Worm (Caenorhabditis elegans): ENCODE results near the gene F38H4.4.
A peak's percentile ranks its signal among the peaks of the same experiment; 100 is the strongest.

Gene F38H4.4

DNA sequence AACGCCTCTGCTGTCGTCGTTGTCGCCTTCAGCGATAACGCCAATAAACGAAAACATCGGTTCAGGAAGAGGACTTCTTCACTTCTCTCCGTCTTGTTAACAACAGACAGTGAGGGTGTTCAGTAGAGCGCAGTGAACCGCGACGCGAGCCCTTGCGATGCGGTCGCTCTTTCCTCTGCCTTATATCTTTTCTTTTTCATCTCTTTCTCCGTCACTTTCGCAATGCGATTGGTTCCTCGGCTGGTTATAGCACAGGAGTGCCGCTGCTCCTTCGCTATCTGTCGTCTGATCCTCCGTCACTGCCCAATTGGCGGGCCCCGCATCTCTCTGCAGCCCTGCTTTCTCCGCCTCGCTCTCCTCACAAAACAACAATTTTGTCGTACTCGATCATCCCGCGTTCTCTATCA is 9.1 kb downstream of the F38H4.4 start (continued):
- TF ChIP-seq ceh-45 (GFP tag; IDR thresholded peaks at IDR 0.05) = no peak
- TF ChIP-seq fkh-6 (tag; optimal IDR thresholded peaks at IDR 0.05) = no peak
- no peak for TF ChIP-seq nhr-232 (tag; optimal IDR thresholded peaks at IDR 0.05)
- no peak for TF ChIP-seq lim-6 (tag; optimal IDR thresholded peaks at IDR 0.05)
- peak; percentile 15 for TF ChIP-seq syd-9 (tag; optimal IDR thresholded peaks at IDR 0.05)
- TF ChIP-seq unc-86 (tag; optimal IDR thresholded peaks at IDR 0.05) = no peak
- TF ChIP-seq ceh-19 (GFP tag; optimal IDR thresholded peaks at IDR 0.05) = peak; percentile 3
- TF ChIP-seq ceh-6 (GFP tag; optimal IDR thresholded peaks at IDR 0.05) = no peak
- TF ChIP-seq hlh-30 (tag; optimal IDR thresholded peaks at IDR 0.05; ENCODE audit: insufficient read depth) = no peak
- TF ChIP-seq K09A11.1 (tag; optimal IDR thresholded peaks at IDR 0.05; ENCODE audit: insufficient read depth) = peak; percentile 6
- peak; percentile 36 for TF ChIP-seq ceh-14 (tag; optimal IDR thresholded peaks at IDR 0.05)
- TF ChIP-seq tbx-7 (tag; optimal IDR thresholded peaks at IDR 0.05) = no peak
- peak; percentile 10 for TF ChIP-seq ets-4 (tag; optimal IDR thresholded peaks at IDR 0.05)
- TF ChIP-seq ztf-16 (tag; optimal IDR thresholded peaks at IDR 0.05) = no peak
- TF ChIP-seq madf-2 (tag; optimal IDR thresholded peaks at IDR 0.05) = no peak
- no peak for TF ChIP-seq pha-4 (tag; optimal IDR thresholded peaks at IDR 0.05)
- no peak for TF ChIP-seq pha-2 (tag; optimal IDR thresholded peaks at IDR 0.05)
- TF ChIP-seq dmd-4 (tag; optimal IDR thresholded peaks at IDR 0.05; ENCODE audit: borderline replicate concordance) = peak; percentile 47
- TF ChIP-seq eyg-1 (tag; optimal IDR thresholded peaks at IDR 0.05) = peak; percentile 59
- peak; percentile 67 for TF ChIP-seq ceh-31 (tag; optimal IDR thresholded peaks at IDR 0.05)
- TF ChIP-seq nhr-11 (tag; optimal IDR thresholded peaks at IDR 0.05) = no peak
- peak; percentile 72 for TF ChIP-seq ceh-34 (tag; optimal IDR thresholded peaks at IDR 0.05)
- peak; percentile 84 for TF ChIP-seq rnt-1 (tag; optimal IDR thresholded peaks at IDR 0.05)
- no peak for TF ChIP-seq hlh-8 (tag; optimal IDR thresholded peaks at IDR 0.05)
- TF ChIP-seq elt-4 (tag; optimal IDR thresholded peaks at IDR 0.05) = no peak
- peak; percentile 92 for TF ChIP-seq ceh-18 (tag; optimal IDR thresholded peaks at IDR 0.05)
- no peak for TF ChIP-seq mec-3 (tag; optimal IDR thresholded peaks at IDR 0.05; ENCODE audit: borderline replicate concordance)
- no peak for TF ChIP-seq ahr-1 (tag; optimal IDR thresholded peaks at IDR 0.05)
- TF ChIP-seq npax-4 (tag; optimal IDR thresholded peaks at IDR 0.05) = no peak
- no peak for TF ChIP-seq ceh-2 (tag; optimal IDR thresholded peaks at IDR 0.05)
- no peak for TF ChIP-seq ama-1 (optimal IDR thresholded peaks at IDR 0.05)
- no peak for TF ChIP-seq hlh-15 (tag; optimal IDR thresholded peaks at IDR 0.05)
- TF ChIP-seq pat-9 (tag; optimal IDR thresholded peaks at IDR 0.05) = peak; percentile 47
- TF ChIP-seq dve-1 (tag; optimal IDR thresholded peaks at IDR 0.05) = peak; percentile 61
- TF ChIP-seq unc-55 (GFP tag; optimal IDR thresholded peaks at IDR 0.05) = peak; percentile 93
- no peak for TF ChIP-seq Y22D7AL.16 (tag; optimal IDR thresholded peaks at IDR 0.05)
- TF ChIP-seq sox-4 (tag; optimal IDR thresholded peaks at IDR 0.05) = peak; percentile 5
- peak; percentile 8 for TF ChIP-seq elt-2 (tag; optimal IDR thresholded peaks at IDR 0.05)
- peak; percentile 7 for TF ChIP-seq T23F11.4 (GFP tag; optimal IDR thresholded peaks at IDR 0.05)
- no peak for TF ChIP-seq fkh-10 (GFP tag; optimal IDR thresholded peaks at IDR 0.05)
- no peak for TF ChIP-seq pax-1 (tag; optimal IDR thresholded peaks at IDR 0.05)
- TF ChIP-seq zip-5 (tag; optimal IDR thresholded peaks at IDR 0.05) = no peak
- TF ChIP-seq K02D7.2 (tag; optimal IDR thresholded peaks at IDR 0.05) = no peak
- no peak for TF ChIP-seq che-1 (tag; optimal IDR thresholded peaks at IDR 0.05)
- no peak for TF ChIP-seq odd-2 (tag; optimal IDR thresholded peaks at IDR 0.05)
- TF ChIP-seq fax-1 (tag; optimal IDR thresholded peaks at IDR 0.05) = peak; percentile 42

All from whole organism, late embryonic.